Fruit fly (Drosophila melanogaster) whole organism, prepupa: ENCODE measurements around the gene CG32259.

ENCODE experiments used
- CG16779 ChIP-seq: fragments of 200-800 bp; sonication (Bioruptor generic); optimal IDR thresholded peaks from 3 replicates; lab custom pipeline; 2017; ENCODE audit warnings: missing biosample characterization, mild to moderate bottlenecking, missing genetic modification characterization
- CG34406 ChIP-seq: fragments of 200-800 bp; sonication (Bioruptor generic); optimal IDR thresholded peaks from 3 replicates; lab custom pipeline; 2016; ENCODE audit warnings: missing biosample characterization, missing genetic modification characterization
- CG6808 ChIP-seq: fragments of 200-800 bp; sonication (Bioruptor generic); optimal IDR thresholded peaks from 3 replicates; lab custom pipeline; 2017; ENCODE audit warnings: missing biosample characterization, missing genetic modification characterization, mild to moderate bottlenecking, moderate library complexity, missing genetic modification reagents
- CG8319 ChIP-seq: fragments of 200-800 bp; sonication (Bioruptor generic); optimal IDR thresholded peaks from 3 replicates; lab custom pipeline; 2016; ENCODE audit warnings: missing biosample characterization, missing genetic modification characterization
- Ets96B ChIP-seq: fragments of 200-800 bp; optimal IDR thresholded peaks from 2 replicates; lab custom pipeline; 2019; ENCODE audit warnings: missing biosample characterization, mild to moderate bottlenecking, missing genetic modification characterization, moderate library complexity
- Hr39 ChIP-seq: fragments of 200-800 bp; sonication (Bioruptor generic); optimal IDR thresholded peaks from 2 replicates; lab custom pipeline; 2016; ENCODE audit warnings: missing biosample characterization, missing genetic modification characterization
- Met ChIP-seq: fragments of 200-800 bp; sonication (Bioruptor generic); optimal IDR thresholded peaks from 3 replicates; lab custom pipeline; 2016; ENCODE audit warnings: missing biosample characterization, missing genetic modification characterization
- Sox14 ChIP-seq: fragments of 200-800 bp; sonication (Bioruptor generic); optimal IDR thresholded peaks from 3 replicates; lab custom pipeline; 2016; ENCODE audit warnings: missing biosample characterization, missing genetic modification characterization
- dac ChIP-seq: fragments of 200-800 bp; sonication (Bioruptor generic); optimal IDR thresholded peaks from 2 replicates; lab custom pipeline; 2017; ENCODE audit warnings: missing biosample characterization, mild to moderate bottlenecking, missing genetic modification characterization
- esn ChIP-seq: fragments of 200-800 bp; sonication (Bioruptor generic); optimal IDR thresholded peaks from 2 replicates; lab custom pipeline; 2016; ENCODE audit warnings: missing biosample characterization, mild to moderate bottlenecking, missing genetic modification characterization, moderate library complexity
- spab ChIP-seq: fragments of 200-800 bp; sonication (Bioruptor generic); optimal IDR thresholded peaks from 2 replicates; lab custom pipeline; 2017; ENCODE audit warnings: missing biosample characterization, mild to moderate bottlenecking, missing genetic modification characterization, missing genetic modification reagents

DNA sequence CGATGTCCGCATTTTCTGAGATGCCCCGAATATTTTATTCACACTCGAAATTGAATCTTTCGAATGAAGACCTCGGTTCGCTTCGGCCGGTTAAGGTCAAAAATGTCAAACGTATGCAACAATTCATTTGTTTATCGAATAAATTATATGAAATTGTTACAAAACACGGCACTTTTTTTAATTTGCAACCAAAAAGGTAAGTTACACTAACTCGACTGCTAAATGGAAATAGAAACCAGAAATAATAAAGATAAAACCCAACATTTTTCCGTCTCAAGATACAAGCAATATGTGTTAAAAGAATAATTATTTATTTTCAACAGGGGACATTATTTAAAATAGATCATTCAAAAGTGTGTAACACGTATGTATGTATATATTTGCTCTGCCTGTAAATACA is 44.8 kb downstream of the CG32259 start:
- TF ChIP-seq Ets96B (tag; lab: Kevin White, UChicago) (no peak), Met (no peak), CG8319 (GFP tag; lab: Kevin White, UChicago) (no peak), CG6808 (GFP tag; lab: Kevin White, UChicago) (no peak), CG16779 (tag; lab: Kevin White, UChicago) (no peak), spab (GFP tag; lab: Kevin White, UChicago) (no peak), esn (GFP tag; lab: Kevin White, UChicago) (no peak), Hr39 (GFP tag; lab: Kevin White, UChicago) (no peak), dac (GFP tag; lab: Kevin White, UChicago) (no peak), CG34406 (GFP tag; lab: Kevin White, UChicago) (no peak), Sox14 (GFP tag; lab: Kevin White, UChicago) (no peak)
